Worm (Caenorhabditis elegans) whole organism, L3 larva: ENCODE measurements around the gene lgc-10.

Source experiments
- ceh-16 ChIP-seq: sonication (generic microtip); optimal IDR thresholded peaks from 2 replicates; lab custom pipeline; 2017; ENCODE audit warnings: missing biosample characterization, missing genetic modification characterization
- ceh-28 ChIP-seq: fragments of 150-350 bp; optimal IDR thresholded peaks from 2 replicates; lab custom pipeline; 2014; ENCODE audit warnings: missing biosample characterization, missing genetic modification reagents, missing genetic modification characterization
- elt-1 ChIP-seq: fragments of 150-350 bp; optimal IDR thresholded peaks from 2 replicates; lab custom pipeline; 2014; ENCODE audit warnings: missing biosample characterization, missing genetic modification characterization
- lin-15B ChIP-seq: fragments of 150-350 bp; optimal IDR thresholded peaks from 2 replicates; lab custom pipeline; 2014; ENCODE audit warnings: missing biosample characterization, missing genetic modification characterization
- nhr-12 ChIP-seq: fragments of 150-350 bp; optimal IDR thresholded peaks from 2 replicates; lab custom pipeline; 2014; ENCODE audit warnings: missing biosample characterization, missing genetic modification characterization
- pha-4 ChIP-seq: fragments of 150-350 bp; optimal IDR thresholded peaks from 2 replicates; lab custom pipeline; 2014; ENCODE audit warnings: missing biosample characterization, missing genetic modification reagents, missing genetic modification characterization
- sea-2 ChIP-seq: fragments of 150-350 bp; sonication (generic microtip); optimal IDR thresholded peaks from 4 replicates; lab custom pipeline; 2014; ENCODE audit warnings: missing biosample characterization, missing genetic modification reagents, missing genetic modification characterization
- skn-1 ChIP-seq: fragments of 150-350 bp; optimal IDR thresholded peaks from 2 replicates; lab custom pipeline; 2014; ENCODE audit warnings: missing biosample characterization, missing genetic modification characterization
- tbx-2 ChIP-seq: sonication (generic microtip); optimal IDR thresholded peaks from 2 replicates; lab custom pipeline; 2016; ENCODE audit warnings: mild to moderate bottlenecking, missing genetic modification characterization, missing compliant biosample characterization
- ztf-11 ChIP-seq: fragments of 150-350 bp; optimal IDR thresholded peaks from 2 replicates; lab custom pipeline; 2014; ENCODE audit warnings: missing biosample characterization, missing genetic modification characterization

ce11 chrIV:6500433-6500832 is 43.1 kb upstream of the lgc-10 start:
- TF ChIP-seq ceh-28 (tag; lab: Kevin White, UChicago) (no peak), tbx-2 (no peak), skn-1 (tag; lab: Kevin White, UChicago) (no peak), ceh-16 (tag; lab: Kevin White, UChicago) (no peak), pha-4 (tag; lab: Kevin White, UChicago) (no peak), sea-2 (GFP tag; lab: Kevin White, UChicago) (no peak), ztf-11 (no peak), elt-1 (tag; lab: Kevin White, UChicago) (no peak), nhr-12 (tag; lab: Kevin White, UChicago) (no peak), lin-15B (tag; lab: Kevin White, UChicago) (no peak)
